Worm (Caenorhabditis elegans) whole organism, L3 larva: ENCODE data around the gene nhr-192.

ENCODE experiments used
- ZK546.5 ChIP-seq: sonication (generic microtip); optimal IDR thresholded peaks from 2 replicates; lab custom pipeline; 2017; ENCODE audit warnings: missing biosample characterization, missing genetic modification characterization
- daf-12 ChIP-seq: fragments of 150-350 bp; optimal IDR thresholded peaks from 2 replicates; lab custom pipeline; 2014; ENCODE audit warnings: missing biosample characterization, missing genetic modification reagents, missing genetic modification characterization
- lin-15B ChIP-seq: fragments of 150-350 bp; optimal IDR thresholded peaks from 2 replicates; lab custom pipeline; 2014; ENCODE audit warnings: missing biosample characterization, missing genetic modification characterization
- mdl-1 ChIP-seq: fragments of 150-350 bp; optimal IDR thresholded peaks from 2 replicates; lab custom pipeline; 2014; ENCODE audit warnings: missing biosample characterization, missing genetic modification characterization
- nfya-1 ChIP-seq: sonication (generic microtip); optimal IDR thresholded peaks from 2 replicates; lab custom pipeline; 2017; ENCODE audit warnings: missing genetic modification characterization, mild to moderate bottlenecking, missing compliant biosample characterization, antibody characterized with exemption, moderate library complexity; ENCODE audit not compliant: insufficient read depth
- nhr-237 ChIP-seq: fragments of 150-350 bp; optimal IDR thresholded peaks from 2 replicates; lab custom pipeline; 2014; ENCODE audit warnings: missing biosample characterization, missing genetic modification characterization
- nhr-28 ChIP-seq: fragments of 150-350 bp; optimal IDR thresholded peaks from 2 replicates; lab custom pipeline; 2014; ENCODE audit warnings: missing biosample characterization, missing genetic modification characterization
- pqm-1 ChIP-seq: fragments of 150-350 bp; optimal IDR thresholded peaks from 2 replicates; lab custom pipeline; 2017; ENCODE audit warnings: missing biosample characterization, missing genetic modification characterization, inconsistent platforms
- skn-1 ChIP-seq: fragments of 150-350 bp; optimal IDR thresholded peaks from 2 replicates; lab custom pipeline; 2014; ENCODE audit warnings: missing biosample characterization, missing genetic modification characterization
- snpc-4 ChIP-seq: fragments of 150-350 bp; optimal IDR thresholded peaks from 2 replicates; lab custom pipeline; 2014; ENCODE audit warnings: missing biosample characterization, missing genetic modification characterization

ce11 chrV:10075441-10075840, 5.0 kb upstream of the nhr-192 start, which contains the start of gene F57A8.7:
- TF ChIP-seq pqm-1, result no peak
- no peak for TF ChIP-seq mdl-1 (tag; lab: Kevin White, UChicago)
- no peak for TF ChIP-seq skn-1 (tag; lab: Kevin White, UChicago)
- no peak for TF ChIP-seq nfya-1 (tag; lab: Kevin White, UChicago)
- no peak for TF ChIP-seq nhr-237 (tag; lab: Kevin White, UChicago)
- TF ChIP-seq nhr-28 (tag; lab: Kevin White, UChicago), result no peak
- no peak for TF ChIP-seq snpc-4 (tag; lab: Kevin White, UChicago)
- TF ChIP-seq ZK546.5 (tag; lab: Kevin White, UChicago), result no peak
- TF ChIP-seq lin-15B (tag; lab: Kevin White, UChicago), result no peak
- no peak for TF ChIP-seq daf-12 (tag; lab: Kevin White, UChicago)
